Worm (Caenorhabditis elegans) whole organism, mixed stage, embryonic: Measurements from ENCODE around the gene mys-1.

Experiments used
- elt-1 ChIP-seq: sonication (generic microtip); optimal IDR thresholded peaks from 2 replicates; lab custom pipeline; 2017; ENCODE audit warnings: missing genetic modification characterization, mild to moderate bottlenecking, missing compliant biosample characterization, antibody characterized with exemption, moderate library complexity, borderline replicate concordance; ENCODE audit not compliant: insufficient read depth
- elt-3 ChIP-seq: fragments of 150-350 bp; optimal IDR thresholded peaks from 2 replicates; lab custom pipeline; 2014; ENCODE audit warnings: missing biosample characterization, missing genetic modification characterization
- lin-13 ChIP-seq: fragments of 150-350 bp; optimal IDR thresholded peaks from 2 replicates; lab custom pipeline; 2014; ENCODE audit warnings: missing biosample characterization, missing genetic modification characterization
- mls-2 ChIP-seq: sonication (generic microtip); optimal IDR thresholded peaks from 2 replicates; lab custom pipeline; 2016; ENCODE audit warnings: mild to moderate bottlenecking, missing genetic modification characterization, moderate library complexity, missing compliant biosample characterization
- pha-4 ChIP-seq: fragments of 150-350 bp; optimal IDR thresholded peaks from 2 replicates; lab custom pipeline; 2018; ENCODE audit warnings: missing biosample characterization, missing genetic modification reagents, missing genetic modification characterization
- sem-2 ChIP-seq: fragments of 200-800 bp; sonication (Bioruptor generic); optimal IDR thresholded peaks from 2 replicates; lab custom pipeline; 2018; ENCODE audit warnings: mild to moderate bottlenecking, missing genetic modification characterization, missing compliant biosample characterization
- snpc-4 ChIP-seq: fragments of 150-350 bp; optimal IDR thresholded peaks from 2 replicates; lab custom pipeline; 2014; ENCODE audit warnings: missing biosample characterization, missing genetic modification characterization
- sptf-1 ChIP-seq: sonication (generic microtip); optimal IDR thresholded peaks from 2 replicates; lab custom pipeline; 2017; ENCODE audit warnings: mild to moderate bottlenecking, missing genetic modification characterization, moderate library complexity, missing compliant biosample characterization
- unc-62 ChIP-seq: fragments of 150-350 bp; optimal IDR thresholded peaks from 2 replicates; lab custom pipeline; 2014; ENCODE audit warnings: missing biosample characterization, missing genetic modification reagents, missing genetic modification characterization
- ztf-11 ChIP-seq: fragments of 150-350 bp; optimal IDR thresholded peaks from 2 replicates; lab custom pipeline; 2014; ENCODE audit warnings: missing biosample characterization, missing genetic modification characterization

ce11 chrV:7069605-7070004, 14.9 kb downstream of the mys-1 start:
- TF ChIP-seq snpc-4 (tag; lab: Kevin White, UChicago): no peak
- TF ChIP-seq sptf-1: no peak
- TF ChIP-seq unc-62 (GFP tag; lab: Kevin White, UChicago): no peak
- no peak for TF ChIP-seq pha-4 (tag; lab: Kevin White, UChicago)
- no peak for TF ChIP-seq sem-2 (GFP tag; lab: Kevin White, UChicago)
- TF ChIP-seq elt-1 (tag; lab: Kevin White, UChicago): no peak
- TF ChIP-seq ztf-11 (tag; lab: Kevin White, UChicago): no peak
- no peak for TF ChIP-seq lin-13 (tag; lab: Kevin White, UChicago)
- TF ChIP-seq mls-2: no peak
- TF ChIP-seq elt-3 (tag; lab: Kevin White, UChicago): no peak
